Worm (Caenorhabditis elegans) whole organism, early embryonic: ENCODE measurements around the gene skr-13.
"Not testable (repeated sequence)": the region's sequence is repeated elsewhere in the genome, so short reads cannot be mapped to it uniquely, and the experiment has no call there.

Source experiments
- B0310.2 ChIP-seq: sonication (generic microtip); optimal IDR thresholded peaks from 2 replicates; lab custom pipeline; 2016; ENCODE audit warnings: mild to moderate bottlenecking, missing genetic modification characterization, missing compliant biosample characterization
- ama-1 ChIP-seq: fragments of 150-350 bp; optimal IDR thresholded peaks from 2 replicates; lab custom pipeline; 2014
- ets-7 ChIP-seq: sonication (generic microtip); optimal IDR thresholded peaks from 2 replicates; lab custom pipeline; 2016; ENCODE audit warnings: missing genotype, missing genetic modification characterization, missing compliant biosample characterization
- flt-1 ChIP-seq: fragments of 200-800 bp; sonication (Bioruptor generic); IDR thresholded peaks from 2 replicates; pipeline ENCODE4 v1.3.6; 2022; ENCODE audit warnings: missing genetic modification characterization, missing compliant biosample characterization
- hmbx-1 ChIP-seq: sonication (generic microtip); optimal IDR thresholded peaks from 2 replicates; lab custom pipeline; 2016; ENCODE audit warnings: mild to moderate bottlenecking, missing genetic modification characterization, missing compliant biosample characterization
- hnd-1 ChIP-seq: sonication (generic microtip); optimal IDR thresholded peaks from 2 replicates; lab custom pipeline; 2016; ENCODE audit warnings: missing genetic modification characterization, missing compliant biosample characterization
- scrt-1 ChIP-seq: fragments of 200-800 bp; sonication (Bioruptor generic); IDR thresholded peaks from 2 replicates; pipeline ENCODE4 v1.3.6; 2022; ENCODE audit warnings: missing genetic modification characterization, missing compliant biosample characterization
- sea-1 ChIP-seq: fragments of 200-800 bp; sonication (Bioruptor generic); conservative IDR thresholded peaks from 2 replicates; pipeline ENCODE4 v1.3.6; 2022; ENCODE audit warnings: missing genetic modification characterization, missing compliant biosample characterization
- tbx-37 ChIP-seq: fragments of 200-800 bp; sonication (Bioruptor generic); conservative IDR thresholded peaks from 2 replicates; pipeline ENCODE4 v1.3.6; 2022; ENCODE audit warnings: missing genetic modification reagents, missing genetic modification characterization, missing compliant biosample characterization
- tra-4 ChIP-seq: sonication (generic microtip); optimal IDR thresholded peaks from 2 replicates; lab custom pipeline; 2017; ENCODE audit warnings: missing genetic modification characterization, missing compliant biosample characterization

- TF ChIP-seq B0310.2 (tag; lab: Kevin White, UChicago); flt-1; ama-1 (lab: Kevin White, UChicago); sea-1 (GFP tag; lab: Robert Waterston, UW); tbx-37 (GFP tag; lab: Robert Waterston, UW); scrt-1 (GFP tag; lab: Robert Waterston, UW); ets-7 (tag; lab: Kevin White, UChicago); hmbx-1; hnd-1 (tag; lab: Kevin White, UChicago); tra-4: not testable (repeated sequence)
These were observed 6.8 kb downstream of the skr-13 start for ce11 chrIV:17155625-17156024.
